Fruit fly (Drosophila melanogaster) whole organism, pupa: ENCODE data around the gene Pdfr.

Source experiments
- CG13204 ChIP-seq: fragments of 200-800 bp; sonication (Bioruptor generic); optimal IDR thresholded peaks from 2 replicates; lab custom pipeline; 2018; ENCODE audit warnings: missing biosample characterization, mild to moderate bottlenecking, missing genetic modification characterization, moderate library complexity
- CG14655 ChIP-seq: fragments of 200-800 bp; sonication (Bioruptor generic); optimal IDR thresholded peaks from 3 replicates; lab custom pipeline; 2017; ENCODE audit warnings: mild to moderate bottlenecking, missing biosample characterization, missing genetic modification reagents, missing genetic modification characterization
- CG32121 ChIP-seq: fragments of 200-800 bp; sonication (Bioruptor generic); IDR thresholded peaks from 2 replicates; pipeline ENCODE4 v1.3.6; 2022; ENCODE audit warnings: missing biosample characterization, missing genetic modification characterization
- CG4496 ChIP-seq: fragments of 200-800 bp; sonication (Bioruptor generic); IDR thresholded peaks from 3 replicates; pipeline ENCODE4 v1.3.6; 2022; ENCODE audit warnings: missing biosample characterization, missing genetic modification characterization
- CG8159 ChIP-seq: fragments of 200-800 bp; sonication (Bioruptor generic); optimal IDR thresholded peaks from 3 replicates; lab custom pipeline; 2018; ENCODE audit warnings: missing biosample characterization, mild to moderate bottlenecking, missing genetic modification characterization, moderate library complexity
- CG8301 ChIP-seq: fragments of 200-800 bp; sonication (Bioruptor generic); optimal IDR thresholded peaks from 2 replicates; lab custom pipeline; 2018; ENCODE audit warnings: missing biosample characterization, mild to moderate bottlenecking, missing genetic modification characterization
- CG9948 ChIP-seq: fragments of 200-800 bp; sonication (Bioruptor generic); optimal IDR thresholded peaks from 2 replicates; lab custom pipeline; 2018; ENCODE audit warnings: missing biosample characterization, mild to moderate bottlenecking, missing genetic modification characterization, moderate library complexity
- D1 ChIP-seq: fragments of 200-800 bp; sonication (Bioruptor generic); optimal IDR thresholded peaks from 2 replicates; lab custom pipeline; 2018; ENCODE audit warnings: missing biosample characterization, mild to moderate bottlenecking, missing genetic modification characterization, moderate library complexity
- EcR ChIP-seq: fragments of 200-800 bp; sonication (Bioruptor generic); optimal IDR thresholded peaks from 3 replicates; lab custom pipeline; 2019; ENCODE audit warnings: missing biosample characterization, missing genetic modification characterization, mild to moderate bottlenecking, moderate library complexity, missing genetic modification reagents
- Ets98B ChIP-seq: fragments of 200-800 bp; sonication (Bioruptor generic); IDR thresholded peaks from 2 replicates; pipeline ENCODE4 v1.3.6; 2022; ENCODE audit warnings: missing biosample characterization, missing genetic modification characterization
- Pif1A ChIP-seq: fragments of 200-800 bp; sonication (Bioruptor generic); optimal IDR thresholded peaks from 3 replicates; lab custom pipeline; 2016; ENCODE audit warnings: missing biosample characterization, missing genetic modification characterization
- Pif1B ChIP-seq: fragments of 200-800 bp; sonication (Bioruptor generic); optimal IDR thresholded peaks from 3 replicates; lab custom pipeline; 2016; ENCODE audit warnings: missing biosample characterization, missing genetic modification characterization
- Snoo ChIP-seq: fragments of 200-800 bp; sonication (Bioruptor generic); optimal IDR thresholded peaks from 3 replicates; lab custom pipeline; 2017; ENCODE audit warnings: missing biosample characterization, mild to moderate bottlenecking, missing genetic modification characterization, inconsistent platforms
- rn ChIP-seq: fragments of 200-800 bp; sonication (Bioruptor generic); IDR thresholded peaks from 2 replicates; pipeline ENCODE4 v1.3.6; 2022; ENCODE audit warnings: missing biosample characterization, missing genetic modification characterization

DNA sequence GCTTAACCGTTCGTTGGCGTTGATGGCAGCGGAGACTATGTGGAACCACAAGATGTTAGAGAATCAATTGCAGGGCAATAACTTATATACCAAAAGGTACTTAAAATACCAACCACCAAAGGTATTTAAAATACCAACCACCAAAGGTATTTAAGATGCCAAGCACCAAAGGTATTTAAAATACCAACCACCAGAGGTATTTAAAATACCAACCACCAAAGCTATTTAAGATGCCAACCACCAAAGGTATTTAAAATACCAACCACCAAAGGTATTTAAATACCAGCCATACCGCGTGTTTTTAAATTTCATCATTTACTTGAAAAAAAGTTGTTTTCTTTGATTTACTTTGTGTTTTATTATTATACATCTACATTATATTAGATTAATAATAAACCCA lies 65.4 kb downstream of the Pdfr start:
- TF ChIP-seq CG32121 (GFP tag; lab: Robert Waterston, UW) (no peak), CG8301 (tag; lab: Kevin White, UChicago) (no peak), D1 (tag; lab: Kevin White, UChicago) (no peak), CG4496 (GFP tag; lab: Robert Waterston, UW) (no peak), CG14655 (GFP tag; lab: Kevin White, UChicago) (no peak), CG9948 (tag; lab: Kevin White, UChicago) (no peak), Snoo (tag; lab: Kevin White, UChicago) (no peak), CG8159 (tag; lab: Kevin White, UChicago) (no peak), Pif1B (GFP tag; lab: Kevin White, UChicago) (no peak), rn (GFP tag; lab: Robert Waterston, UW) (no peak), Pif1A (GFP tag; lab: Kevin White, UChicago) (no peak), EcR (GFP tag; lab: Kevin White, UChicago) (no peak), CG13204 (no peak), Ets98B (GFP tag; lab: Robert Waterston, UW) (no peak)
